Worm (Caenorhabditis elegans) whole organism, mixed stage, embryonic: ENCODE results near the gene bgnt-1.3.

ENCODE experiments used
- ceh-43 ChIP-seq: fragments of 200-800 bp; sonication (Bioruptor generic); optimal IDR thresholded peaks from 2 replicates; lab custom pipeline; 2018; ENCODE audit warnings: mild to moderate bottlenecking, missing genetic modification characterization, moderate library complexity, missing compliant biosample characterization
- ces-1 ChIP-seq: fragments of 150-350 bp; optimal IDR thresholded peaks from 2 replicates; lab custom pipeline; 2014; ENCODE audit warnings: missing biosample characterization, missing genetic modification reagents, missing genetic modification characterization
- drap-1 ChIP-seq: fragments of 200-800 bp; sonication (Bioruptor generic); optimal IDR thresholded peaks from 3 replicates; lab custom pipeline; 2018; ENCODE audit warnings: mild to moderate bottlenecking, missing genetic modification characterization, missing compliant biosample characterization
- lin-13 ChIP-seq: fragments of 150-350 bp; optimal IDR thresholded peaks from 2 replicates; lab custom pipeline; 2014; ENCODE audit warnings: missing biosample characterization, missing genetic modification characterization
- mep-1 ChIP-seq: fragments of 150-350 bp; optimal IDR thresholded peaks from 2 replicates; lab custom pipeline; 2017; ENCODE audit warnings: missing biosample characterization, missing genetic modification reagents, missing genetic modification characterization, inconsistent platforms
- mls-2 ChIP-seq: sonication (generic microtip); optimal IDR thresholded peaks from 2 replicates; lab custom pipeline; 2016; ENCODE audit warnings: mild to moderate bottlenecking, missing genetic modification characterization, moderate library complexity, missing compliant biosample characterization
- nhr-12 ChIP-seq: fragments of 150-350 bp; optimal IDR thresholded peaks from 2 replicates; lab custom pipeline; 2014; ENCODE audit warnings: missing biosample characterization, missing genetic modification characterization
- nhr-237 ChIP-seq: fragments of 150-350 bp; optimal IDR thresholded peaks from 2 replicates; lab custom pipeline; 2014; ENCODE audit warnings: missing biosample characterization, missing genetic modification characterization
- nhr-28 ChIP-seq: fragments of 150-350 bp; optimal IDR thresholded peaks from 2 replicates; lab custom pipeline; 2014; ENCODE audit warnings: missing biosample characterization, missing genetic modification characterization
- snpc-4 ChIP-seq: fragments of 150-350 bp; optimal IDR thresholded peaks from 2 replicates; lab custom pipeline; 2014; ENCODE audit warnings: missing biosample characterization, missing genetic modification characterization
- unc-62 ChIP-seq: fragments of 150-350 bp; optimal IDR thresholded peaks from 2 replicates; lab custom pipeline; 2014; ENCODE audit warnings: missing biosample characterization, missing genetic modification reagents, missing genetic modification characterization
- ztf-11 ChIP-seq: fragments of 150-350 bp; optimal IDR thresholded peaks from 2 replicates; lab custom pipeline; 2014; ENCODE audit warnings: missing biosample characterization, missing genetic modification characterization

DNA sequence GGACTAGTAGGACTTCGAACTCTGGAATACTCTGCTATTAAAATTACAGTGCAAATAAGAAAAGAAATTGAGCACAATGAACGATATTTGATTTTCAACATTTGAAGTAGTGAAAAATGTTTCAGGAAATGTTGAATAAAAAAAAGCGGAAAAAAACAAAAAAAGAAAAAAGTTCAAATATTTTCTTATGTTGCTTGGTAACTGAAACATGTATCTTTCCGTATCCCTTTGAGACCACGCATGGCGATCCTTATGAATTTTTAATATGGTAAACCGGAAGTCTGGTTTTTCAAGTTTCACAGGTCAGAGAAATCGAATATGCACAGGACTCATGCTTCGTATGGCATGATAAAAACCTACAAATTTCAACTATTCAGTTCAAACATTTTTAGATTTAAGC, 31.3 kb upstream of the bgnt-1.3 start, which contains the start of gene F28G4.3:
- TF ChIP-seq nhr-237 (tag; lab: Kevin White, UChicago) (no peak), mep-1 (tag; lab: Kevin White, UChicago) (no peak), nhr-28 (tag; lab: Kevin White, UChicago) (no peak), lin-13 (tag; lab: Kevin White, UChicago) (no peak), mls-2 (tag; lab: Kevin White, UChicago) (no peak), ztf-11 (tag; lab: Kevin White, UChicago) (no peak), unc-62 (no peak), ces-1 (GFP tag; lab: Kevin White, UChicago) (no peak), nhr-12 (tag; lab: Kevin White, UChicago) (no peak), ceh-43 (no peak), snpc-4 (tag; lab: Kevin White, UChicago) (no peak), drap-1 (GFP tag; lab: Kevin White, UChicago) (no peak)
